Worm (Caenorhabditis elegans) whole organism, L1 larva: ENCODE data around the gene R10E12.2.

Experiments used
- C16A3.4 ChIP-seq: fragments of 150-350 bp; optimal IDR thresholded peaks from 2 replicates; lab custom pipeline; 2014; ENCODE audit warnings: missing biosample characterization, missing genetic modification characterization
- F16B12.6 ChIP-seq: fragments of 150-350 bp; optimal IDR thresholded peaks from 2 replicates; lab custom pipeline; 2014; ENCODE audit warnings: missing biosample characterization, missing genetic modification characterization
- alr-1 ChIP-seq: fragments of 200-800 bp; sonication (Bioruptor generic); optimal IDR thresholded peaks from 2 replicates; lab custom pipeline; 2018; ENCODE audit warnings: borderline replicate concordance, mild to moderate bottlenecking, missing genetic modification characterization, missing compliant biosample characterization
- blmp-1 ChIP-seq: fragments of 150-350 bp; optimal IDR thresholded peaks from 2 replicates; lab custom pipeline; 2014; ENCODE audit warnings: missing biosample characterization, missing genetic modification characterization
- ceh-82 ChIP-seq, 3 experiments: fragments of 150-350 bp in 1 of 3; sonication (generic microtip) in 2 of 3; optimal IDR thresholded peaks; 2 replicates each; lab custom pipeline; 2014 to 2017; ENCODE audit warnings: missing biosample characterization in 3 of 3, missing genetic modification characterization in 3 of 3
- ceh-88 ChIP-seq: fragments of 200-800 bp; sonication (Bioruptor generic); IDR thresholded peaks from 2 replicates; pipeline ENCODE4 v1.3.6; 2022; ENCODE audit warnings: missing genetic modification characterization, missing compliant biosample characterization
- dsc-1 ChIP-seq: sonication (generic microtip); optimal IDR thresholded peaks from 2 replicates; lab custom pipeline; 2016; ENCODE audit warnings: mild to moderate bottlenecking, missing genetic modification characterization, missing compliant biosample characterization
- efl-3 ChIP-seq: fragments of 200-800 bp; sonication (Bioruptor generic); optimal IDR thresholded peaks from 2 replicates; lab custom pipeline; 2018; ENCODE audit warnings: mild to moderate bottlenecking, missing genetic modification characterization, missing compliant biosample characterization
- ets-5 ChIP-seq: fragments of 200-800 bp; sonication (Bioruptor generic); IDR thresholded peaks from 2 replicates; pipeline ENCODE4 v1.3.6; 2022; ENCODE audit warnings: missing genetic modification characterization, missing compliant biosample characterization
- fkh-10 ChIP-seq: sonication (generic microtip); optimal IDR thresholded peaks from 2 replicates; lab custom pipeline; 2017; ENCODE audit warnings: missing biosample characterization, missing genetic modification reagents, missing genetic modification characterization
- grh-1 ChIP-seq: fragments of 200-800 bp; sonication (Bioruptor generic); IDR thresholded peaks from 2 replicates; pipeline ENCODE4 v1.3.6; 2022; ENCODE audit warnings: missing genetic modification reagents, missing genetic modification characterization, missing compliant biosample characterization
- hlh-17 ChIP-seq: fragments of 200-800 bp; sonication (Bioruptor generic); optimal IDR thresholded peaks from 2 replicates; lab custom pipeline; 2018; ENCODE audit warnings: missing genetic modification characterization, mild to moderate bottlenecking, missing compliant biosample characterization, moderate library complexity, borderline replicate concordance
- hlh-4 ChIP-seq: sonication (generic microtip); optimal IDR thresholded peaks from 2 replicates; lab custom pipeline; 2016; ENCODE audit warnings: mild to moderate bottlenecking, missing genetic modification characterization, missing compliant biosample characterization
- hpl-2 ChIP-seq: fragments of 150-350 bp; optimal IDR thresholded peaks from 2 replicates; lab custom pipeline; 2014; ENCODE audit warnings: missing biosample characterization, missing genetic modification reagents, missing genetic modification characterization
- jun-1 ChIP-seq: fragments of 150-350 bp; optimal IDR thresholded peaks from 2 replicates; lab custom pipeline; 2014; ENCODE audit warnings: missing biosample characterization, missing genetic modification reagents, missing genetic modification characterization
- lin-13 ChIP-seq: fragments of 150-350 bp; optimal IDR thresholded peaks from 2 replicates; lab custom pipeline; 2014; ENCODE audit warnings: missing biosample characterization, missing genetic modification reagents, missing genetic modification characterization
- lin-14 ChIP-seq: fragments of 200-800 bp; sonication (Bioruptor generic); optimal IDR thresholded peaks from 2 replicates; lab custom pipeline; 2018; ENCODE audit warnings: mild to moderate bottlenecking, missing genetic modification characterization, moderate library complexity, missing compliant biosample characterization
- lin-15B ChIP-seq: fragments of 150-350 bp; sonication (generic microtip); optimal IDR thresholded peaks from 3 replicates; lab custom pipeline; 2014; ENCODE audit warnings: missing biosample characterization, missing genetic modification characterization
- lin-35 ChIP-seq, 2 experiments: fragments of 150-350 bp; optimal IDR thresholded peaks; 2 replicates each; lab custom pipeline; 2014; ENCODE audit warnings: missing biosample characterization in 2 of 2, missing genetic modification characterization in 2 of 2, missing genetic modification reagents in 2 of 2
- lir-3 ChIP-seq: sonication (generic microtip); optimal IDR thresholded peaks from 2 replicates; lab custom pipeline; 2016; ENCODE audit warnings: mild to moderate bottlenecking, missing genetic modification characterization, moderate library complexity, missing compliant biosample characterization; ENCODE audit not compliant: poor library complexity
- mab-9 ChIP-seq: fragments of 200-800 bp; sonication (Bioruptor generic); IDR thresholded peaks from 2 replicates; pipeline ENCODE4 v1.3.6; 2022; ENCODE audit warnings: missing genetic modification reagents, missing genetic modification characterization, missing compliant biosample characterization
- mdl-1 ChIP-seq, 2 experiments: fragments of 150-350 bp; optimal IDR thresholded peaks; 2 replicates each; lab custom pipeline; 2014 to 2017; ENCODE audit warnings: missing biosample characterization in 2 of 2, missing genetic modification characterization in 2 of 2, inconsistent platforms in 1 of 2
- mep-1 ChIP-seq: fragments of 150-350 bp; optimal IDR thresholded peaks from 2 replicates; lab custom pipeline; 2014; ENCODE audit warnings: missing biosample characterization, missing genetic modification characterization
- nhr-20 ChIP-seq: sonication (generic microtip); optimal IDR thresholded peaks from 2 replicates; lab custom pipeline; 2016; ENCODE audit warnings: mild to moderate bottlenecking, missing genetic modification characterization, missing compliant biosample characterization
- nhr-28 ChIP-seq: fragments of 150-350 bp; optimal IDR thresholded peaks from 2 replicates; lab custom pipeline; 2014; ENCODE audit warnings: missing biosample characterization, missing genetic modification characterization
- nhr-85 ChIP-seq: sonication (generic microtip); peaks from one replicate; lab custom pipeline; 2016; ENCODE audit warnings: missing genetic modification characterization, inconsistent platforms, missing compliant biosample characterization
- nhr-90 ChIP-seq: sonication (generic microtip); optimal IDR thresholded peaks from 2 replicates; lab custom pipeline; 2016; ENCODE audit warnings: mild to moderate bottlenecking, missing genetic modification characterization, missing compliant biosample characterization; ENCODE audit not compliant: poor library complexity
- pag-3 ChIP-seq: sonication (generic microtip); optimal IDR thresholded peaks from 2 replicates; lab custom pipeline; 2017; ENCODE audit warnings: missing genetic modification characterization, mild to moderate bottlenecking, missing compliant biosample characterization, antibody characterized with exemption, borderline replicate concordance; ENCODE audit not compliant: insufficient read depth
- pqm-1 ChIP-seq: sonication (generic microtip); optimal IDR thresholded peaks from 3 replicates; lab custom pipeline; 2017; ENCODE audit warnings: missing biosample characterization, missing genetic modification characterization
- rnt-1 ChIP-seq: sonication (generic microtip); optimal IDR thresholded peaks from 2 replicates; lab custom pipeline; 2016; ENCODE audit warnings: mild to moderate bottlenecking, missing genetic modification characterization, moderate library complexity, missing compliant biosample characterization
- skn-1 ChIP-seq: fragments of 150-350 bp; optimal IDR thresholded peaks from 2 replicates; lab custom pipeline; 2014; ENCODE audit warnings: missing biosample characterization, missing genetic modification characterization
- snpc-4 ChIP-seq: fragments of 150-350 bp; optimal IDR thresholded peaks from 2 replicates; lab custom pipeline; 2014; ENCODE audit warnings: missing biosample characterization, missing genetic modification characterization
- sptf-1 ChIP-seq: fragments of 150-350 bp; optimal IDR thresholded peaks from 2 replicates; lab custom pipeline; 2014; ENCODE audit warnings: missing biosample characterization, missing genetic modification characterization
- sup-37 ChIP-seq: fragments of 200-800 bp; sonication (Bioruptor generic); optimal IDR thresholded peaks from 2 replicates; lab custom pipeline; 2018; ENCODE audit warnings: mild to moderate bottlenecking, missing genetic modification characterization, missing compliant biosample characterization
- unc-30 ChIP-seq: sonication (generic microtip); optimal IDR thresholded peaks from 2 replicates; lab custom pipeline; 2017; ENCODE audit warnings: missing biosample characterization, missing genetic modification characterization
- unc-86 ChIP-seq: sonication (generic microtip); optimal IDR thresholded peaks from 2 replicates; lab custom pipeline; 2016; ENCODE audit warnings: missing genetic modification characterization, missing compliant biosample characterization
- vab-15 ChIP-seq: sonication (generic microtip); optimal IDR thresholded peaks from 2 replicates; lab custom pipeline; 2017; ENCODE audit warnings: missing genotype, mild to moderate bottlenecking, missing genetic modification characterization, missing compliant biosample characterization
- xbp-1 ChIP-seq: sonication (generic microtip); optimal IDR thresholded peaks from 2 replicates; lab custom pipeline; 2016; ENCODE audit warnings: missing genetic modification characterization, missing compliant biosample characterization

Gene R10E12.2

ce11 chrIII:9999235-9999634, 25.6 kb upstream of the R10E12.2 start, which contains the start of gene C05B5.17:
TSS of gene C05B5.17 (minus strand) at chrIII:9999335.
- TF ChIP-seq ets-5 (GFP tag; lab: Robert Waterston, UW) (no peak), rnt-1 (no peak), C16A3.4 (tag; lab: Kevin White, UChicago) (no peak), grh-1 (GFP tag; lab: Robert Waterston, UW) (no peak), mep-1 (tag; lab: Kevin White, UChicago) (no peak), snpc-4 (tag; lab: Kevin White, UChicago) (no peak)

DNA sequence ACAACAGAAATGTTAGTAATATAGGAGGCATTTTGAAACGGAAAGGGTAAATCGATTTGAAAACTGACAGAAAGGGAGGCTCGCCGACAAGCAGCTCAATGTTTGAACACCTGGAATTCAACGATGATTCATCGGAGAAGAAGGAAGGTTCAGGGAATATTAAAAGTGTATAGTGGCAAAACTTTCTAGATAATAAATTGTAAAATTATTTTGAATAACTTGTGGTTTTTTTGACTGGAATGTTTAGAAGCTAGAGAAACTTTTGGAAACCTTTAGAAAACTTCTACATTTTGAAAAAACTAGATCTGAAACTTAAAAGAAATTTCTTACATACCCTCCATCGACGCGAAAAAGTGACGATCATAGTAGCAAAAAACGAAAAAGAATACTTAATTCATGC, 24.2 kb upstream of the R10E12.2 start, which contains the start of gene pqn-8:
TSS of gene pqn-8 (minus strand) at position 101 of the 400 bp plus-strand sequence.
- no peak for TF ChIP-seq mdl-1 (tag; optimal IDR thresholded peaks at IDR 0.05; lab: Kevin White, UChicago)
- no peak for TF ChIP-seq nhr-90 (tag; lab: Kevin White, UChicago)
- no peak for TF ChIP-seq pag-3 (tag; lab: Kevin White, UChicago)
- TF ChIP-seq skn-1 (tag; lab: Kevin White, UChicago) = no peak
- TF ChIP-seq efl-3 (GFP tag; lab: Kevin White, UChicago) = no peak
- TF ChIP-seq xbp-1 (tag; lab: Kevin White, UChicago) = no peak
- TF ChIP-seq grh-1 (GFP tag; lab: Robert Waterston, UW) = no peak
- TF ChIP-seq ceh-88 = no peak

DNA sequence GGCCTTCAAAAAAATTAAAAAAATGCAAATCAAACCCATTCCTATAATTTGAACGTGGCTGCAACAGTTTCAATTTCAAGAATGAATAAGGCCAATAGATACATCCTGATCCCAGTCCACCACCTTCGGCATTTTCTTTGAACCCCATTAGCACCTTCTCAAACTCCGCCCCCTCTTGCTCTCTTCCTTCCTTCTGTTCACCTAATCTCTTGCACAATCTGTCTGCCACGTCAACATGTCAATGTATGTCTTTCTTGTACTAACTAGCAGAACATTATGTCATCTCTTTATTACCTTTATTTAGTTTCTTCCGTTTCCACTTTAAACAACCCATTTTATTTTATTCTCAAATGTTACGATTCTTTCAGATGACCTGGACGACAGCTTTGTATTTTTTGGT, 19.9 kb upstream of the R10E12.2 start, which contains the start of gene C05B5.4:
TSS of gene C05B5.4 (plus strand) at position 351 of the 400 bp plus-strand sequence.
- no peak for TF ChIP-seq hpl-2 (GFP tag; lab: Kevin White, UChicago)
- no peak for TF ChIP-seq ceh-82 (tag; optimal IDR thresholded peaks at IDR 0.05; lab: Kevin White, UChicago)
- TF ChIP-seq grh-1 (GFP tag; lab: Robert Waterston, UW) = no peak
- no peak for TF ChIP-seq vab-15
- TF ChIP-seq alr-1 = no peak
- TF ChIP-seq C16A3.4 (tag; lab: Kevin White, UChicago) = no peak
- TF ChIP-seq pag-3 (tag; lab: Kevin White, UChicago) = no peak
- no peak for TF ChIP-seq hlh-17 (GFP tag; lab: Kevin White, UChicago)
- no peak for TF ChIP-seq sup-37 (GFP tag; lab: Kevin White, UChicago)
- TF ChIP-seq sptf-1 = no peak
- TF ChIP-seq snpc-4 (tag; lab: Kevin White, UChicago) = no peak
- TF ChIP-seq F16B12.6 (tag; lab: Kevin White, UChicago) = no peak
- TF ChIP-seq efl-3 (GFP tag; lab: Kevin White, UChicago) = no peak
- TF ChIP-seq dsc-1 = no peak
- no peak for TF ChIP-seq nhr-85
- TF ChIP-seq pqm-1 (tag; lab: Kevin White, UChicago) = no peak
- TF ChIP-seq hlh-4 (tag; lab: Kevin White, UChicago) = no peak
- no peak for TF ChIP-seq ceh-88
- TF ChIP-seq lir-3 = no peak
- TF ChIP-seq lin-15B (tag; lab: Kevin White, UChicago) = no peak

- TF ChIP-seq mep-1 (tag; lab: Kevin White, UChicago) (peak; percentile 3), blmp-1 (peak; percentile 82), lin-14 (GFP tag; lab: Kevin White, UChicago) (peak; percentile 74), rnt-1 (peak; percentile 14), ets-5 (GFP tag; lab: Robert Waterston, UW) (no peak)
- TF ChIP-seq, all 84 proteins: peak for 4
Observed at ce11 chrIII:9991324-9991723, 17.7 kb upstream of the R10E12.2 start.

ce11 chrIII:9988352-9988751, 14.7 kb upstream of the R10E12.2 start, which contains the start of gene C05B5.1:
TSS of gene C05B5.1 (minus strand) at chrIII:9988452.
- TF ChIP-seq fkh-10 (GFP tag; lab: Kevin White, UChicago) = no peak
- no peak for TF ChIP-seq dsc-1
- TF ChIP-seq unc-86 (tag; lab: Kevin White, UChicago) = no peak
- no peak for TF ChIP-seq mab-9
- no peak for TF ChIP-seq jun-1 (tag; lab: Kevin White, UChicago)
- TF ChIP-seq nhr-28 = no peak
- TF ChIP-seq nhr-20 (tag; lab: Kevin White, UChicago) = no peak
- no peak for TF ChIP-seq unc-30 (tag; lab: Kevin White, UChicago)
- TF ChIP-seq grh-1 (GFP tag; lab: Robert Waterston, UW) = no peak
- TF ChIP-seq hlh-4 (tag; lab: Kevin White, UChicago) = no peak
- no peak for TF ChIP-seq F16B12.6 (tag; lab: Kevin White, UChicago)
- no peak for TF ChIP-seq snpc-4 (tag; lab: Kevin White, UChicago)
- no peak for TF ChIP-seq lin-35 (GFP tag; optimal IDR thresholded peaks at IDR 0.05; lab: Kevin White, UChicago)
- TF ChIP-seq xbp-1 (tag; lab: Kevin White, UChicago) = no peak
- TF ChIP-seq lin-13 = no peak
